Worm (Caenorhabditis elegans): ENCODE measurements around the gene C26E6.12.
A peak's percentile ranks its signal among the peaks of the same experiment; 100 is the strongest.

Gene C26E6.12

ce11 chrIII:4930154-4930679, 1.8 kb downstream of the C26E6.12 start, which contains the start of gene set-2 (continued):
- no peak for TF ChIP-seq fkh-10 (GFP tag; optimal IDR thresholded peaks at IDR 0.05)
- TF ChIP-seq nhr-20 (tag; optimal IDR thresholded peaks at IDR 0.05), result peak; percentile 65
- no peak for TF ChIP-seq zip-4 (GFP tag; optimal IDR thresholded peaks at IDR 0.05)
- no peak for TF ChIP-seq nhr-28 (tag; optimal IDR thresholded peaks at IDR 0.05)
- TF ChIP-seq C04F5.9 (tag; optimal IDR thresholded peaks at IDR 0.05), result peak; percentile 47
- peak; percentile 62 for TF ChIP-seq fkh-8 (tag; optimal IDR thresholded peaks at IDR 0.05)
- TF ChIP-seq nhr-11 (tag; optimal IDR thresholded peaks at IDR 0.05), result no peak
- no peak for TF ChIP-seq nhr-12 (tag; optimal IDR thresholded peaks at IDR 0.05)
- TF ChIP-seq lin-35 (GFP tag; optimal IDR thresholded peaks at IDR 0.05), result peak; percentile 95 to 96
- TF ChIP-seq irx-1 (tag; optimal IDR thresholded peaks at IDR 0.05), result peak; percentile 87
- TF ChIP-seq nhr-47 (tag; optimal IDR thresholded peaks at IDR 0.05), result peak; percentile 81
- no peak for TF ChIP-seq alr-1 (tag; optimal IDR thresholded peaks at IDR 0.05; ENCODE audit: borderline replicate concordance)
- peak; percentile 28 for TF ChIP-seq Y116A8C.19 (tag; optimal IDR thresholded peaks at IDR 0.05; ENCODE audit: borderline replicate concordance)
- peak; percentile 76 for TF ChIP-seq nhr-19 (GFP tag; conservative IDR thresholded peaks at IDR 0.05)
- TF ChIP-seq lir-3 (tag; optimal IDR thresholded peaks at IDR 0.05; ENCODE audit: poor library complexity), result peak; percentile 93
- no peak for TF ChIP-seq unc-130 (tag; optimal IDR thresholded peaks at IDR 0.05)
- no peak for TF ChIP-seq ama-1 (optimal IDR thresholded peaks at IDR 0.05)
- TF ChIP-seq aha-1 (tag; optimal IDR thresholded peaks at IDR 0.05), result no peak
- no peak for TF ChIP-seq tlp-1 (tag; optimal IDR thresholded peaks at IDR 0.05)
- no peak for TF ChIP-seq mab-9 (GFP tag; IDR thresholded peaks at IDR 0.05)
- no peak for TF ChIP-seq ets-5 (GFP tag; IDR thresholded peaks at IDR 0.05)
- TF ChIP-seq nhr-85 (tag), result peak; percentile 87
- no peak for TF ChIP-seq fos-1 (tag; optimal IDR thresholded peaks at IDR 0.05)
- peak; percentile 30 for TF ChIP-seq nhr-77 (tag; optimal IDR thresholded peaks at IDR 0.05)
- no peak for TF ChIP-seq ztf-4 (tag; optimal IDR thresholded peaks at IDR 0.05)
- TF ChIP-seq sox-4 (tag; optimal IDR thresholded peaks at IDR 0.05), result peak; percentile 70
- TF ChIP-seq nhr-71 (tag; optimal IDR thresholded peaks at IDR 0.05), result peak; percentile 84
- no peak for TF ChIP-seq C34B4.2 (tag; optimal IDR thresholded peaks at IDR 0.05)
- peak; percentile 55 for TF ChIP-seq mep-1 (tag; optimal IDR thresholded peaks at IDR 0.05)
- no peak for TF ChIP-seq unc-62 (GFP tag; optimal IDR thresholded peaks at IDR 0.05)
- TF ChIP-seq zag-1 (tag; optimal IDR thresholded peaks at IDR 0.05), result no peak
- TF ChIP-seq mdl-1 (tag; optimal IDR thresholded peaks at IDR 0.05), result no peak
- peak; percentile 91 for TF ChIP-seq ceh-90 (tag; optimal IDR thresholded peaks at IDR 0.05)
- TF ChIP-seq skn-1 (tag; optimal IDR thresholded peaks at IDR 0.05), result peak; percentile 54
- TF ChIP-seq ces-1 (GFP tag; optimal IDR thresholded peaks at IDR 0.05), result no peak
- TF ChIP-seq sptf-1 (tag; optimal IDR thresholded peaks at IDR 0.05), result no peak
- TF ChIP-seq lsy-2 (tag; optimal IDR thresholded peaks at IDR 0.05), result peak; percentile 62 to 76
- TF ChIP-seq rnt-1 (tag; optimal IDR thresholded peaks at IDR 0.05), result peak; percentile 97
- no peak for TF ChIP-seq hlh-17 (GFP tag; optimal IDR thresholded peaks at IDR 0.05; ENCODE audit: borderline replicate concordance)
- no peak for TF ChIP-seq elt-3 (tag; optimal IDR thresholded peaks at IDR 0.05)
- peak; percentile 54 for TF ChIP-seq swsn-7 (tag; optimal IDR thresholded peaks at IDR 0.05)
- peak; percentile 81 for TF ChIP-seq unc-98 (GFP tag; IDR thresholded peaks at IDR 0.05)
- peak; percentile 78 for TF ChIP-seq pax-3 (tag; optimal IDR thresholded peaks at IDR 0.05)
- TF ChIP-seq elt-2 (tag; optimal IDR thresholded peaks at IDR 0.05), result peak; percentile 1
- TF ChIP-seq lin-39 (tag; optimal IDR thresholded peaks at IDR 0.05), result no peak
- no peak for TF ChIP-seq pqm-1 (tag; optimal IDR thresholded peaks at IDR 0.05)
- peak; percentile 22 for TF ChIP-seq C16A3.4 (tag; optimal IDR thresholded peaks at IDR 0.05)
- TF ChIP-seq sup-37 (GFP tag; optimal IDR thresholded peaks at IDR 0.05), result no peak

Measured in whole organism, L1 larva.